Worm (Caenorhabditis elegans) whole organism, midembryonic: ENCODE data around the gene clec-45.

Experiments
- T22C8.4 ChIP-seq: fragments of 200-800 bp; sonication (Bioruptor generic); IDR thresholded peaks from 2 replicates; pipeline ENCODE4 v1.3.6; 2022; ENCODE audit warnings: missing genetic modification characterization, missing compliant biosample characterization
- flt-1 ChIP-seq: fragments of 200-800 bp; sonication (Bioruptor generic); IDR thresholded peaks from 2 replicates; pipeline ENCODE4 v1.3.6; 2022; ENCODE audit warnings: missing genetic modification characterization, missing compliant biosample characterization
- klf-2 ChIP-seq: fragments of 200-800 bp; sonication (Bioruptor generic); conservative IDR thresholded peaks from 2 replicates; pipeline ENCODE4 v1.3.6; 2022; ENCODE audit warnings: missing genetic modification reagents, missing genetic modification characterization, missing compliant biosample characterization
- med-1 ChIP-seq: sonication (generic microtip); optimal IDR thresholded peaks from 2 replicates; lab custom pipeline; 2017; ENCODE audit warnings: missing genetic modification characterization, mild to moderate bottlenecking, missing compliant biosample characterization, antibody characterized with exemption, missing genetic modification reagents; ENCODE audit not compliant: insufficient read depth
- ref-1 ChIP-seq: fragments of 200-800 bp; sonication (Bioruptor generic); conservative IDR thresholded peaks from 2 replicates; pipeline ENCODE4 v1.3.6; 2022; ENCODE audit warnings: missing genetic modification reagents, missing genetic modification characterization, missing compliant biosample characterization
- tab-1 ChIP-seq: fragments of 200-800 bp; sonication (Bioruptor generic); IDR thresholded peaks from 2 replicates; pipeline ENCODE4 v1.3.6; 2022; ENCODE audit warnings: missing genetic modification characterization, missing compliant biosample characterization
- ztf-23 ChIP-seq: fragments of 200-800 bp; sonication (Bioruptor generic); IDR thresholded peaks from 2 replicates; pipeline ENCODE4 v1.3.6; 2022; ENCODE audit warnings: missing genetic modification reagents, missing genetic modification characterization, missing compliant biosample characterization
- ztf-29 ChIP-seq: fragments of 200-800 bp; sonication (Bioruptor generic); IDR thresholded peaks from 2 replicates; pipeline ENCODE4 v1.3.6; 2022; ENCODE audit warnings: missing genetic modification reagents, missing genetic modification characterization, missing compliant biosample characterization

DNA sequence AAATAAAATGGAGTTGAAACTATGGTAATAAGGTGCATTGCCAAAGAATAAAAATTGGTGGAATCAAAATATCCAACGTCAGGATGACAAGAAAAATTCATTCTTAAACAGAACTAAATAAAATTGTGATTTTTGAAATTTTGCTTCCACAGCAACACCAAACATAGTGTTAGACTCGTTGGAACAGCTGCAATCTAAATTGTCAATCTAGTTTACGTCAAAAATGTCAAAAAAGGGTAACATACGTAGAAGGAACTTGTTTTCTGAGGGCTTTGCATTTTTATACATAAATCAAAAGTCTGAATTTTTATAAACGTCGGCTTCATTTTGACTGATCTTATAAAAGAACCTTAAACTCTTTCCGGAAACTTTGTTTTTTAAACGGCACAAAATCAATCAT, 15.7 kb downstream of the clec-45 start, which contains the start of gene srh-200:
- TF ChIP-seq klf-2 (GFP tag; lab: Robert Waterston, UW), result no peak
- TF ChIP-seq T22C8.4 (GFP tag; lab: Robert Waterston, UW), result no peak
- TF ChIP-seq tab-1, result no peak
- no peak for TF ChIP-seq med-1 (GFP tag; lab: Kevin White, UChicago)
- no peak for TF ChIP-seq flt-1 (GFP tag; lab: Robert Waterston, UW)
- no peak for TF ChIP-seq ztf-29 (GFP tag; lab: Robert Waterston, UW)
- no peak for TF ChIP-seq ztf-23
- TF ChIP-seq ref-1, result no peak
